Fruit fly (Drosophila melanogaster): ENCODE results near the gene CG31248.

Gene CG31248

dm6 chr3R:7150544-7151406 lies 21.7 kb downstream of the CG31248 start, which contains the start of the genes gfzf and Sas-4 (continued):
- TF ChIP-seq BtbVII (GFP tag; optimal IDR thresholded peaks at IDR 0.05): no peak
- TF ChIP-seq pho (GFP tag; optimal IDR thresholded peaks at IDR 0.05): peak; percentile 30
- no peak for TF ChIP-seq CG7987 (GFP tag; optimal IDR thresholded peaks at IDR 0.05)
- TF ChIP-seq CG16863 (GFP tag; optimal IDR thresholded peaks at IDR 0.05): peak; percentile 8
- TF ChIP-seq CG4424 (GFP tag; optimal IDR thresholded peaks at IDR 0.05): peak; percentile 68
- no peak for TF ChIP-seq wek (GFP tag; optimal IDR thresholded peaks at IDR 0.05)
- no peak for TF ChIP-seq TFAM (GFP tag; optimal IDR thresholded peaks at IDR 0.05)
- TF ChIP-seq gfzf (GFP tag; optimal IDR thresholded peaks at IDR 0.05): peak; percentile 95
- TF ChIP-seq row (GFP tag; IDR thresholded peaks at IDR 0.05): peak; percentile 75
- TF ChIP-seq CG32767 (GFP tag; IDR thresholded peaks at IDR 0.05): no peak; the same call in 1 of the 2 replicates
- TF ChIP-seq Fer3 (tag; optimal IDR thresholded peaks at IDR 0.05): peak; percentile 28
- peak; percentile 62; the same call in 1 of the 2 replicates for TF ChIP-seq CG4404 (GFP tag; IDR thresholded peaks at IDR 0.05)
- TF ChIP-seq Trl (optimal IDR thresholded peaks at IDR 0.05): no peak
- TF ChIP-seq Trl (GFP tag; optimal IDR thresholded peaks at IDR 0.05): peak; percentile 39
- TF ChIP-seq p53 (GFP tag; optimal IDR thresholded peaks at IDR 0.05): no peak
- TF ChIP-seq wor (GFP tag; IDR thresholded peaks at IDR 0.05): 0 out of 2 replicates have a peak, but pooled peaks have one; percentile 20
- TF ChIP-seq dpn (GFP tag; optimal IDR thresholded peaks at IDR 0.05): peak; percentile 50 to 51
- peak; percentile 50 for TF ChIP-seq Hsf (GFP tag; optimal IDR thresholded peaks at IDR 0.05)
- TF ChIP-seq gsb-n (tag; optimal IDR thresholded peaks at IDR 0.05): no peak
- TF ChIP-seq corto (GFP tag; optimal IDR thresholded peaks at IDR 0.05): no peak
- TF ChIP-seq tgo (GFP tag; IDR thresholded peaks at IDR 0.05): peak; percentile 61
- TF ChIP-seq CG32772 (GFP tag; IDR thresholded peaks at IDR 0.05): peak; percentile 52; the same call in 1 of the 2 replicates
- TF ChIP-seq Lpt (GFP tag; optimal IDR thresholded peaks at IDR 0.05): no peak
- no peak for TF ChIP-seq usp (GFP tag; optimal IDR thresholded peaks at IDR 0.05)
- TF ChIP-seq CG15601 (tag; optimal IDR thresholded peaks at IDR 0.05): peak; percentile 38
- peak; percentile 54 for TF ChIP-seq NFAT (GFP tag; IDR thresholded peaks at IDR 0.05)
- TF ChIP-seq inv (GFP tag; IDR thresholded peaks at IDR 0.05; ENCODE audit: partially characterized antibody): no peak
- TF ChIP-seq dimm (GFP tag; IDR thresholded peaks at IDR 0.05): no peak
- no peak for TF ChIP-seq bigmax (GFP tag; optimal IDR thresholded peaks at IDR 0.05)
- TF ChIP-seq her (GFP tag; optimal IDR thresholded peaks at IDR 0.05): no peak
- TF ChIP-seq CG13894 (tag; optimal IDR thresholded peaks at IDR 0.05): peak; percentile 9
- no peak for TF ChIP-seq CG1792 (GFP tag; optimal IDR thresholded peaks at IDR 0.05)
- TF ChIP-seq HLHmδ (GFP tag; optimal IDR thresholded peaks at IDR 0.05): no peak
- no peak for TF ChIP-seq rib (GFP tag; IDR thresholded peaks at IDR 0.05)
- TF ChIP-seq D (optimal IDR thresholded peaks at IDR 0.05): no peak
- TF ChIP-seq D (GFP tag; optimal IDR thresholded peaks at IDR 0.05): peak; percentile 53
- peak; percentile 56 for TF ChIP-seq CG12391 (tag; optimal IDR thresholded peaks at IDR 0.05)
- TF ChIP-seq Mes4 (GFP tag; optimal IDR thresholded peaks at IDR 0.05): no peak
- peak in 1 of 2 experiments; percentile 16 for TF ChIP-seq Hr51 (GFP tag; optimal IDR thresholded peaks at IDR 0.05)
- no peak; the same call in 2 of the 3 replicates for TF ChIP-seq CG14050 (GFP tag; IDR thresholded peaks at IDR 0.05)
- TF ChIP-seq CG11695 (GFP tag; IDR thresholded peaks at IDR 0.05): peak; percentile 52; the same call in 1 of the 3 replicates
- TF ChIP-seq CG17359 (tag; optimal IDR thresholded peaks at IDR 0.05): peak; percentile 48
- peak; percentile 73 for TF ChIP-seq Aef1 (GFP tag; IDR thresholded peaks at IDR 0.05)
- TF ChIP-seq CG6683 (GFP tag; optimal IDR thresholded peaks at IDR 0.05): no peak
- no peak for TF ChIP-seq yki (optimal IDR thresholded peaks at IDR 0.05)
- peak; percentile 74; the same call in 1 of the 2 replicates for TF ChIP-seq lmd (GFP tag; IDR thresholded peaks at IDR 0.05)
- TF ChIP-seq Rfx (GFP tag; IDR thresholded peaks at IDR 0.05): peak; percentile 69
- TF ChIP-seq crp (GFP tag; optimal IDR thresholded peaks at IDR 0.05): peak in 1 of 2 experiments; percentile 37
- peak; percentile 59 for TF ChIP-seq H2.0 (GFP tag; IDR thresholded peaks at IDR 0.05)
- peak; percentile 27 for TF ChIP-seq pum (GFP tag; optimal IDR thresholded peaks at IDR 0.05)

Measured in whole organism, embryonic.